Worm (Caenorhabditis elegans) whole organism, L1 larva: Measurements from ENCODE around the gene W02D7.12.

Experiments used
- C16A3.4 ChIP-seq: fragments of 150-350 bp; optimal IDR thresholded peaks from 2 replicates; lab custom pipeline; 2014; ENCODE audit warnings: missing biosample characterization, missing genetic modification characterization
- C34B4.2 ChIP-seq: sonication (generic microtip); optimal IDR thresholded peaks from 2 replicates; lab custom pipeline; 2017; ENCODE audit warnings: mild to moderate bottlenecking, missing genetic modification characterization, missing compliant biosample characterization
- F16B12.6 ChIP-seq: fragments of 150-350 bp; optimal IDR thresholded peaks from 2 replicates; lab custom pipeline; 2014; ENCODE audit warnings: missing biosample characterization, missing genetic modification characterization
- Y116A8C.19 ChIP-seq: sonication (generic microtip); optimal IDR thresholded peaks from 2 replicates; lab custom pipeline; 2016; ENCODE audit warnings: missing compliant biosample characterization, missing genetic modification characterization, borderline replicate concordance
- aha-1 ChIP-seq: fragments of 150-350 bp; optimal IDR thresholded peaks from 2 replicates; lab custom pipeline; 2014; ENCODE audit warnings: missing biosample characterization, missing genetic modification characterization
- alr-1 ChIP-seq: fragments of 200-800 bp; sonication (Bioruptor generic); optimal IDR thresholded peaks from 2 replicates; lab custom pipeline; 2018; ENCODE audit warnings: borderline replicate concordance, mild to moderate bottlenecking, missing genetic modification characterization, missing compliant biosample characterization
- aly-2 ChIP-seq: fragments of 150-350 bp; optimal IDR thresholded peaks from 2 replicates; lab custom pipeline; 2014; ENCODE audit warnings: missing biosample characterization, missing genetic modification characterization
- ama-1 ChIP-seq: fragments of 150-350 bp; optimal IDR thresholded peaks from 2 replicates; lab custom pipeline; 2014
- ceh-8 ChIP-seq: fragments of 200-800 bp; sonication (Bioruptor generic); optimal IDR thresholded peaks from 2 replicates; lab custom pipeline; 2018; ENCODE audit warnings: mild to moderate bottlenecking, missing genetic modification characterization, moderate library complexity, missing compliant biosample characterization
- ceh-82 ChIP-seq, 3 experiments: fragments of 150-350 bp in 1 of 3; sonication (generic microtip) in 2 of 3; optimal IDR thresholded peaks; 2 replicates each; lab custom pipeline; 2014 to 2017; ENCODE audit warnings: missing biosample characterization in 3 of 3, missing genetic modification characterization in 3 of 3
- ceh-88 ChIP-seq: fragments of 200-800 bp; sonication (Bioruptor generic); IDR thresholded peaks from 2 replicates; pipeline ENCODE4 v1.3.6; 2022; ENCODE audit warnings: missing genetic modification characterization, missing compliant biosample characterization
- ceh-90 ChIP-seq: sonication (generic microtip); optimal IDR thresholded peaks from 2 replicates; lab custom pipeline; 2016; ENCODE audit warnings: missing genetic modification characterization, missing compliant biosample characterization
- dpl-1 ChIP-seq, 3 experiments: fragments of 150-350 bp in 2 of 3; sonication (generic microtip) in 1 of 3; optimal IDR thresholded peaks; 2 replicates each; lab custom pipeline; 2014 to 2017; ENCODE audit warnings: missing biosample characterization in 3 of 3, missing genetic modification characterization in 3 of 3, missing genetic modification reagents in 3 of 3
- egl-27 ChIP-seq, 2 experiments: fragments of 150-350 bp in 1 of 2; sonication (generic microtip); optimal IDR thresholded peaks; 3 replicates each; lab custom pipeline; 2017 to 2018; ENCODE audit warnings: missing biosample characterization in 2 of 2, missing genetic modification characterization in 2 of 2, missing genetic modification reagents in 2 of 2
- elt-2 ChIP-seq: sonication (generic microtip); optimal IDR thresholded peaks from 2 replicates; lab custom pipeline; 2016; ENCODE audit warnings: missing genetic modification characterization, mild to moderate bottlenecking, inconsistent platforms, missing compliant biosample characterization, missing genetic modification reagents
- elt-3 ChIP-seq, 6 experiments: fragments of 150-350 bp in 1 of 6; sonication (generic microtip); optimal IDR thresholded peaks; 2 replicates each; lab custom pipeline; 2017 to 2018; ENCODE audit warnings: missing biosample characterization in 6 of 6, missing genetic modification characterization in 6 of 6, inconsistent platforms in 1 of 6
- ets-5 ChIP-seq: fragments of 200-800 bp; sonication (Bioruptor generic); IDR thresholded peaks from 2 replicates; pipeline ENCODE4 v1.3.6; 2022; ENCODE audit warnings: missing genetic modification characterization, missing compliant biosample characterization
- fkh-8 ChIP-seq: sonication (generic microtip); optimal IDR thresholded peaks from 2 replicates; lab custom pipeline; 2016; ENCODE audit warnings: mild to moderate bottlenecking, missing genetic modification characterization, missing compliant biosample characterization
- fos-1 ChIP-seq: fragments of 150-350 bp; optimal IDR thresholded peaks from 2 replicates; lab custom pipeline; 2014; ENCODE audit warnings: missing biosample characterization, missing genetic modification characterization
- grh-1 ChIP-seq: fragments of 200-800 bp; sonication (Bioruptor generic); IDR thresholded peaks from 2 replicates; pipeline ENCODE4 v1.3.6; 2022; ENCODE audit warnings: missing genetic modification reagents, missing genetic modification characterization, missing compliant biosample characterization
- hlh-17 ChIP-seq: fragments of 200-800 bp; sonication (Bioruptor generic); optimal IDR thresholded peaks from 2 replicates; lab custom pipeline; 2018; ENCODE audit warnings: missing genetic modification characterization, mild to moderate bottlenecking, missing compliant biosample characterization, moderate library complexity, borderline replicate concordance
- hlh-4 ChIP-seq: sonication (generic microtip); optimal IDR thresholded peaks from 2 replicates; lab custom pipeline; 2016; ENCODE audit warnings: mild to moderate bottlenecking, missing genetic modification characterization, missing compliant biosample characterization
- hpl-2 ChIP-seq: fragments of 150-350 bp; optimal IDR thresholded peaks from 2 replicates; lab custom pipeline; 2014; ENCODE audit warnings: missing biosample characterization, missing genetic modification reagents, missing genetic modification characterization
- irx-1 ChIP-seq: sonication (generic microtip); optimal IDR thresholded peaks from 2 replicates; lab custom pipeline; 2016; ENCODE audit warnings: missing genetic modification characterization, missing compliant biosample characterization
- lin-13 ChIP-seq: fragments of 150-350 bp; optimal IDR thresholded peaks from 2 replicates; lab custom pipeline; 2014; ENCODE audit warnings: missing biosample characterization, missing genetic modification reagents, missing genetic modification characterization
- lin-14 ChIP-seq: fragments of 200-800 bp; sonication (Bioruptor generic); optimal IDR thresholded peaks from 2 replicates; lab custom pipeline; 2018; ENCODE audit warnings: mild to moderate bottlenecking, missing genetic modification characterization, moderate library complexity, missing compliant biosample characterization
- lin-15B ChIP-seq: fragments of 150-350 bp; sonication (generic microtip); optimal IDR thresholded peaks from 3 replicates; lab custom pipeline; 2014; ENCODE audit warnings: missing biosample characterization, missing genetic modification characterization
- lir-3 ChIP-seq: sonication (generic microtip); optimal IDR thresholded peaks from 2 replicates; lab custom pipeline; 2016; ENCODE audit warnings: mild to moderate bottlenecking, missing genetic modification characterization, moderate library complexity, missing compliant biosample characterization; ENCODE audit not compliant: poor library complexity
- mef-2 ChIP-seq: fragments of 150-350 bp; optimal IDR thresholded peaks from 2 replicates; lab custom pipeline; 2014; ENCODE audit warnings: missing biosample characterization, missing genetic modification characterization
- nhr-11 ChIP-seq: fragments of 150-350 bp; optimal IDR thresholded peaks from 2 replicates; lab custom pipeline; 2014; ENCODE audit warnings: missing biosample characterization, missing genetic modification characterization
- nhr-12 ChIP-seq: sonication (generic microtip); optimal IDR thresholded peaks from 2 replicates; lab custom pipeline; 2017; ENCODE audit warnings: missing biosample characterization, missing genetic modification characterization
- nhr-237 ChIP-seq: fragments of 150-350 bp; optimal IDR thresholded peaks from 2 replicates; lab custom pipeline; 2014; ENCODE audit warnings: missing biosample characterization, missing genetic modification characterization
- nhr-28 ChIP-seq: fragments of 150-350 bp; optimal IDR thresholded peaks from 2 replicates; lab custom pipeline; 2014; ENCODE audit warnings: missing biosample characterization, missing genetic modification characterization
- nhr-47 ChIP-seq: sonication (generic microtip); optimal IDR thresholded peaks from 2 replicates; lab custom pipeline; 2016; ENCODE audit warnings: mild to moderate bottlenecking, missing genetic modification characterization, moderate library complexity, missing compliant biosample characterization
- nhr-71 ChIP-seq: sonication (generic microtip); optimal IDR thresholded peaks from 2 replicates; lab custom pipeline; 2016; ENCODE audit warnings: mild to moderate bottlenecking, missing genetic modification characterization, moderate library complexity, missing compliant biosample characterization
- nhr-84 ChIP-seq: sonication (generic microtip); optimal IDR thresholded peaks from 2 replicates; lab custom pipeline; 2017; ENCODE audit warnings: missing biosample characterization, missing genetic modification characterization
- nhr-85 ChIP-seq: sonication (generic microtip); peaks from one replicate; lab custom pipeline; 2016; ENCODE audit warnings: missing genetic modification characterization, inconsistent platforms, missing compliant biosample characterization
- pag-3 ChIP-seq: sonication (generic microtip); optimal IDR thresholded peaks from 2 replicates; lab custom pipeline; 2017; ENCODE audit warnings: missing genetic modification characterization, mild to moderate bottlenecking, missing compliant biosample characterization, antibody characterized with exemption, borderline replicate concordance; ENCODE audit not compliant: insufficient read depth
- pax-3 ChIP-seq: fragments of 200-800 bp; sonication (Bioruptor generic); optimal IDR thresholded peaks from 2 replicates; lab custom pipeline; 2018; ENCODE audit warnings: mild to moderate bottlenecking, missing genetic modification characterization, moderate library complexity, missing compliant biosample characterization
- pqm-1 ChIP-seq: sonication (generic microtip); optimal IDR thresholded peaks from 3 replicates; lab custom pipeline; 2017; ENCODE audit warnings: missing biosample characterization, missing genetic modification characterization
- skn-1 ChIP-seq: fragments of 150-350 bp; optimal IDR thresholded peaks from 2 replicates; lab custom pipeline; 2014; ENCODE audit warnings: missing biosample characterization, missing genetic modification characterization
- sox-4 ChIP-seq: sonication (generic microtip); optimal IDR thresholded peaks from 2 replicates; lab custom pipeline; 2016; ENCODE audit warnings: missing genetic modification characterization, missing compliant biosample characterization
- sup-37 ChIP-seq: fragments of 200-800 bp; sonication (Bioruptor generic); optimal IDR thresholded peaks from 2 replicates; lab custom pipeline; 2018; ENCODE audit warnings: mild to moderate bottlenecking, missing genetic modification characterization, missing compliant biosample characterization
- swsn-7 ChIP-seq: sonication (generic microtip); optimal IDR thresholded peaks from 2 replicates; lab custom pipeline; 2016; ENCODE audit warnings: missing genetic modification characterization, missing compliant biosample characterization
- tbx-2 ChIP-seq: sonication (generic microtip); optimal IDR thresholded peaks from 2 replicates; lab custom pipeline; 2016; ENCODE audit warnings: missing genetic modification characterization, missing compliant biosample characterization
- unc-130 ChIP-seq: fragments of 150-350 bp; optimal IDR thresholded peaks from 2 replicates; lab custom pipeline; 2017; ENCODE audit warnings: missing biosample characterization, missing genetic modification characterization, inconsistent platforms
- unc-86 ChIP-seq: sonication (generic microtip); optimal IDR thresholded peaks from 2 replicates; lab custom pipeline; 2016; ENCODE audit warnings: missing genetic modification characterization, missing compliant biosample characterization
- unc-98 ChIP-seq: fragments of 200-800 bp; sonication (Bioruptor generic); IDR thresholded peaks from 2 replicates; pipeline ENCODE4 v1.3.6; 2022; ENCODE audit warnings: missing genetic modification characterization, missing compliant biosample characterization
- vab-15 ChIP-seq: sonication (generic microtip); optimal IDR thresholded peaks from 2 replicates; lab custom pipeline; 2017; ENCODE audit warnings: missing genotype, mild to moderate bottlenecking, missing genetic modification characterization, missing compliant biosample characterization
- xbp-1 ChIP-seq: sonication (generic microtip); optimal IDR thresholded peaks from 2 replicates; lab custom pipeline; 2016; ENCODE audit warnings: missing genetic modification characterization, missing compliant biosample characterization
- zip-4 ChIP-seq: fragments of 200-800 bp; sonication (Bioruptor generic); optimal IDR thresholded peaks from 2 replicates; lab custom pipeline; 2018; ENCODE audit warnings: mild to moderate bottlenecking, missing genetic modification characterization, moderate library complexity, missing compliant biosample characterization
- ztf-4 ChIP-seq: fragments of 150-350 bp; optimal IDR thresholded peaks from 2 replicates; lab custom pipeline; 2014; ENCODE audit warnings: missing biosample characterization, missing genetic modification characterization

W02D7.12 gene

ce11 chrV:8348959-8349389 is 37.7 kb downstream of the W02D7.12 start (continued):
- TF ChIP-seq nhr-237 (tag; lab: Kevin White, UChicago) = peak; percentile 8
- TF ChIP-seq F16B12.6 = peak; percentile 37
- TF ChIP-seq elt-3 (tag; optimal IDR thresholded peaks at IDR 0.05; lab: Kevin White, UChicago) = peak; percentile 16 to 80 (median 29)
- TF ChIP-seq aly-2 = peak; percentile 49
- TF ChIP-seq C34B4.2 (tag; lab: Kevin White, UChicago) = no peak
- peak; percentile 75 for TF ChIP-seq fos-1 (tag; lab: Kevin White, UChicago)
- TF ChIP-seq ceh-88 (GFP tag; lab: Robert Waterston, UW) = 0 out of 2 replicates have a peak, but pooled peaks have one; percentile 28
- TF ChIP-seq swsn-7 (tag; lab: Kevin White, UChicago) = peak; percentile 93
- peak; percentile 46 for TF ChIP-seq lin-15B (tag; lab: Kevin White, UChicago)
- peak; percentile 97 for TF ChIP-seq nhr-85 (tag; lab: Kevin White, UChicago)
- peak; percentile 39 for TF ChIP-seq C16A3.4 (tag; lab: Kevin White, UChicago)
- TF ChIP-seq ztf-4 (tag; lab: Kevin White, UChicago) = peak; percentile 77
- peak; percentile 69 for TF ChIP-seq zip-4
- TF ChIP-seq pag-3 (tag; lab: Kevin White, UChicago) = no peak
- peak; percentile 95 for TF ChIP-seq nhr-71 (tag; lab: Kevin White, UChicago)
- TF ChIP-seq unc-130 (tag; lab: Kevin White, UChicago) = peak; percentile 22
- peak; percentile 37 to 64 (median 56) for TF ChIP-seq dpl-1 (GFP tag; optimal IDR thresholded peaks at IDR 0.05; lab: Kevin White, UChicago)
- TF ChIP-seq nhr-12 = no peak
- TF ChIP-seq nhr-47 (tag; lab: Kevin White, UChicago) = peak; percentile 95
- TF ChIP-seq pqm-1 (tag; lab: Kevin White, UChicago) = no peak
- no peak for TF ChIP-seq unc-98 (GFP tag; lab: Robert Waterston, UW)
- TF ChIP-seq egl-27 (tag; optimal IDR thresholded peaks at IDR 0.05; lab: Kevin White, UChicago) = no peak
- peak; percentile 59 for TF ChIP-seq lin-13 (GFP tag; lab: Kevin White, UChicago)
- no peak for TF ChIP-seq Y116A8C.19 (tag; lab: Kevin White, UChicago)
- no peak for TF ChIP-seq ceh-90 (tag; lab: Kevin White, UChicago)
- no peak for TF ChIP-seq aha-1 (tag; lab: Kevin White, UChicago)
- TF ChIP-seq hlh-17 (GFP tag; lab: Kevin White, UChicago) = no peak
- TF ChIP-seq nhr-84 (tag; lab: Kevin White, UChicago) = no peak
- no peak for TF ChIP-seq mef-2 (tag; lab: Kevin White, UChicago)
- TF ChIP-seq tbx-2 (tag; lab: Kevin White, UChicago) = peak; percentile 85
- TF ChIP-seq sox-4 = peak; percentile 49
- TF ChIP-seq lir-3 (tag; lab: Kevin White, UChicago) = peak; percentile 50
- peak; percentile 63 for TF ChIP-seq hpl-2 (GFP tag; lab: Kevin White, UChicago)
- TF ChIP-seq ceh-82 (tag; optimal IDR thresholded peaks at IDR 0.05; lab: Kevin White, UChicago) = peak; percentile 85 to 86 (median 85)
- peak; percentile 73 for TF ChIP-seq sup-37
- no peak for TF ChIP-seq vab-15 (tag; lab: Kevin White, UChicago)
- TF ChIP-seq alr-1 (tag; lab: Kevin White, UChicago) = no peak
- peak; percentile 68 for TF ChIP-seq unc-86 (tag; lab: Kevin White, UChicago)
- no peak for TF ChIP-seq hlh-4 (tag; lab: Kevin White, UChicago)
- TF ChIP-seq irx-1 (tag; lab: Kevin White, UChicago) = peak; percentile 80
- peak; percentile 71 for TF ChIP-seq skn-1 (tag; lab: Kevin White, UChicago)
- peak; percentile 89 for TF ChIP-seq xbp-1 (tag; lab: Kevin White, UChicago)
- peak; percentile 38 for TF ChIP-seq fkh-8 (tag; lab: Kevin White, UChicago)
- TF ChIP-seq grh-1 = peak; percentile 84
- TF ChIP-seq lin-14 (GFP tag; lab: Kevin White, UChicago) = peak; percentile 92
- peak; percentile 96 for TF ChIP-seq ama-1 (lab: Kevin White, UChicago)
- peak; percentile 89 for TF ChIP-seq elt-2 (tag; lab: Kevin White, UChicago)
- TF ChIP-seq ceh-8 = peak; percentile 66
- TF ChIP-seq nhr-28 (tag; lab: Kevin White, UChicago) = no peak
- no peak for TF ChIP-seq ets-5 (GFP tag; lab: Robert Waterston, UW)
- peak; percentile 28 for TF ChIP-seq nhr-11 (tag; lab: Kevin White, UChicago)
- TF ChIP-seq pax-3 (tag; lab: Kevin White, UChicago) = peak; percentile 74
